Worm (Caenorhabditis elegans) whole organism, L3 larva: ENCODE measurements around the gene natb-1.
A peak's percentile ranks its signal among the peaks of the same experiment; 100 is the strongest.

Experiments used
- aly-2 ChIP-seq: fragments of 150-350 bp; optimal IDR thresholded peaks from 2 replicates; lab custom pipeline; 2014; ENCODE audit warnings: missing biosample characterization, missing genetic modification characterization
- ama-1 ChIP-seq: fragments of 150-350 bp; optimal IDR thresholded peaks from 2 replicates; lab custom pipeline; 2018
- ceh-16 ChIP-seq: sonication (generic microtip); optimal IDR thresholded peaks from 2 replicates; lab custom pipeline; 2017; ENCODE audit warnings: missing biosample characterization, missing genetic modification characterization
- elt-1 ChIP-seq: fragments of 150-350 bp; optimal IDR thresholded peaks from 2 replicates; lab custom pipeline; 2014; ENCODE audit warnings: missing biosample characterization, missing genetic modification characterization
- elt-3 ChIP-seq, 3 experiments: fragments of 150-350 bp in 1 of 3; sonication (generic microtip) in 2 of 3; optimal IDR thresholded peaks; 2 replicates in 2 of 3; 4 replicates in 1 of 3; lab custom pipeline; 2014 to 2017; ENCODE audit warnings: missing biosample characterization in 3 of 3, missing genetic modification characterization in 3 of 3
- fkh-10 ChIP-seq: sonication (generic microtip); optimal IDR thresholded peaks from 2 replicates; lab custom pipeline; 2017; ENCODE audit warnings: missing biosample characterization, missing genetic modification reagents, missing genetic modification characterization
- mdl-1 ChIP-seq: fragments of 150-350 bp; optimal IDR thresholded peaks from 2 replicates; lab custom pipeline; 2014; ENCODE audit warnings: missing biosample characterization, missing genetic modification characterization
- nfya-1 ChIP-seq: sonication (generic microtip); optimal IDR thresholded peaks from 2 replicates; lab custom pipeline; 2017; ENCODE audit warnings: missing genetic modification characterization, mild to moderate bottlenecking, missing compliant biosample characterization, antibody characterized with exemption, moderate library complexity; ENCODE audit not compliant: insufficient read depth
- nhr-23 ChIP-seq: fragments of 150-350 bp; optimal IDR thresholded peaks from 2 replicates; lab custom pipeline; 2014; ENCODE audit warnings: missing biosample characterization, missing genetic modification reagents, missing genetic modification characterization
- snpc-4 ChIP-seq: fragments of 150-350 bp; optimal IDR thresholded peaks from 2 replicates; lab custom pipeline; 2014; ENCODE audit warnings: missing biosample characterization, missing genetic modification characterization
- tbx-2 ChIP-seq: sonication (generic microtip); optimal IDR thresholded peaks from 2 replicates; lab custom pipeline; 2016; ENCODE audit warnings: mild to moderate bottlenecking, missing genetic modification characterization, missing compliant biosample characterization

DNA sequence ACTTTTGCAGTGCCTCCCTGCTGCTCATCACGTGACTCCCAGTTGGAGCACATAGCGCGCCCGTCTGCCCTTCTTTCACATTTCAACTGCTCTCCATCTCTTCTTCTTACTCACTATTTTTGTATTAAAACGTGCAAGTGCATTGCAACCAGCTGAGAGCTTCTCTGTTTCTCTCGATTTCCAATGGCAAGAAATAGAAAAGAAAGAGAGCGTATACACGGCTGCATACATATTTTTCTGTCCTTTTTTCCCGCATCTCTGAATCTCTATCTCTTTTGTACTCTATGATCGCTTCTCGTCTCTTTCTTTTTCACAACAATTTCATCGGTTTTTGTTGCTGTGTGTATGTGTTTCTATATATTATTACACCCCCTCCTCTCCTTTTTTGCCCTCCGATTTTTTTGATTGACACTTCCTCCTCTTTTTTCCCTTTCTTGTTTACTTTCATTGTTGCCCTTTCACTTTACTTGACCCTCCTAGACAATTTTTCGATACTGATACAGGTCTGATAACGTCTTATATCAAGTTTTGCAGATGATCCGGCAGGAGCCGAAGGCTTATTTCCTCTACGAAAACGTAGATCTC, 17.8 kb upstream of the natb-1 start, which contains the start of gene Y97E10AR.1:
- TF ChIP-seq aly-2 (tag; lab: Kevin White, UChicago) (no peak), ceh-16 (tag; lab: Kevin White, UChicago) (no peak), fkh-10 (GFP tag; lab: Kevin White, UChicago) (peak; percentile 49), elt-1 (tag; lab: Kevin White, UChicago) (peak; percentile 46), nhr-23 (peak; percentile 48), ama-1 (lab: Kevin White, UChicago) (no peak), elt-3 (tag; optimal IDR thresholded peaks at IDR 0.05; lab: Kevin White, UChicago) (no peak), tbx-2 (tag; lab: Kevin White, UChicago) (no peak), snpc-4 (tag; lab: Kevin White, UChicago) (peak; percentile 76), nfya-1 (peak; percentile 82), mdl-1 (tag; lab: Kevin White, UChicago) (peak; percentile 73)
